Worm (Caenorhabditis elegans) whole organism, L2 larva: ENCODE data around the gene Y48C3A.12.

Experiments
- C34F6.9 ChIP-seq: fragments of 150-350 bp; optimal IDR thresholded peaks from 2 replicates; lab custom pipeline; 2014; ENCODE audit warnings: missing biosample characterization, missing genetic modification characterization
- F13H6.1 ChIP-seq: sonication (generic microtip); optimal IDR thresholded peaks from 2 replicates; lab custom pipeline; 2016; ENCODE audit warnings: missing genetic modification characterization, missing compliant biosample characterization
- R02D3.7 ChIP-seq: fragments of 150-350 bp; optimal IDR thresholded peaks from 2 replicates; lab custom pipeline; 2014; ENCODE audit warnings: missing biosample characterization, missing genetic modification characterization
- Y55F3AM.14 ChIP-seq: fragments of 200-800 bp; sonication (Bioruptor generic); optimal IDR thresholded peaks from 2 replicates; lab custom pipeline; 2018; ENCODE audit warnings: mild to moderate bottlenecking, missing genetic modification characterization, missing compliant biosample characterization
- ZK546.5 ChIP-seq: sonication (generic microtip); optimal IDR thresholded peaks from 2 replicates; lab custom pipeline; 2017; ENCODE audit warnings: missing biosample characterization, missing genetic modification characterization
- alr-1 ChIP-seq: fragments of 150-350 bp; optimal IDR thresholded peaks from 2 replicates; lab custom pipeline; 2014; ENCODE audit warnings: missing biosample characterization, missing genetic modification characterization
- aly-2 ChIP-seq: fragments of 150-350 bp; optimal IDR thresholded peaks from 2 replicates; lab custom pipeline; 2014; ENCODE audit warnings: missing biosample characterization, missing genetic modification characterization
- ama-1 ChIP-seq: fragments of 150-350 bp; optimal IDR thresholded peaks from 2 replicates; lab custom pipeline; 2018; ENCODE audit warnings: inconsistent platforms
- blmp-1 ChIP-seq: sonication (generic microtip); optimal IDR thresholded peaks from 2 replicates; lab custom pipeline; 2017; ENCODE audit warnings: missing genetic modification characterization, mild to moderate bottlenecking, missing compliant biosample characterization, antibody characterized with exemption, moderate library complexity; ENCODE audit not compliant: insufficient read depth
- ceh-16 ChIP-seq: fragments of 150-350 bp; optimal IDR thresholded peaks from 2 replicates; lab custom pipeline; 2014; ENCODE audit warnings: missing biosample characterization, missing genetic modification characterization
- ceh-82 ChIP-seq: fragments of 150-350 bp; optimal IDR thresholded peaks from 2 replicates; lab custom pipeline; 2014; ENCODE audit warnings: missing biosample characterization, missing genetic modification characterization
- crh-2 ChIP-seq: sonication (generic microtip); optimal IDR thresholded peaks from 2 replicates; lab custom pipeline; 2017; ENCODE audit warnings: missing biosample characterization, missing genetic modification characterization
- dmd-4 ChIP-seq: sonication (generic microtip); optimal IDR thresholded peaks from 2 replicates; lab custom pipeline; 2017; ENCODE audit warnings: missing biosample characterization, missing genetic modification characterization
- egl-27 ChIP-seq: sonication (generic microtip); optimal IDR thresholded peaks from 3 replicates; lab custom pipeline; 2017; ENCODE audit warnings: missing biosample characterization, missing genetic modification reagents, missing genetic modification characterization
- elt-1 ChIP-seq: fragments of 150-350 bp; optimal IDR thresholded peaks from 2 replicates; lab custom pipeline; 2014; ENCODE audit warnings: missing biosample characterization, missing genetic modification characterization
- elt-3 ChIP-seq: sonication (generic microtip); optimal IDR thresholded peaks from 2 replicates; lab custom pipeline; 2017; ENCODE audit warnings: missing biosample characterization, missing genetic modification characterization
- fos-1 ChIP-seq: fragments of 150-350 bp; optimal IDR thresholded peaks from 2 replicates; lab custom pipeline; 2014; ENCODE audit warnings: missing biosample characterization, missing genetic modification characterization
- gmeb-1 ChIP-seq: fragments of 150-350 bp; optimal IDR thresholded peaks from 2 replicates; lab custom pipeline; 2014; ENCODE audit warnings: missing biosample characterization, missing genetic modification characterization
- lin-11 ChIP-seq: fragments of 150-350 bp; sonication (generic microtip); optimal IDR thresholded peaks from 2 replicates; lab custom pipeline; 2014; ENCODE audit warnings: missing biosample characterization, missing genetic modification characterization, inconsistent platforms, mixed read lengths
- lin-13 ChIP-seq: fragments of 150-350 bp; optimal IDR thresholded peaks from 2 replicates; lab custom pipeline; 2014; ENCODE audit warnings: missing biosample characterization, missing genetic modification reagents, missing genetic modification characterization
- lin-39 ChIP-seq: fragments of 150-350 bp; optimal IDR thresholded peaks from 2 replicates; lab custom pipeline; 2014; ENCODE audit warnings: missing biosample characterization, missing genetic modification reagents, missing genetic modification characterization
- lsy-2 ChIP-seq, 2 experiments: fragments of 150-350 bp in 1 of 2; sonication (generic microtip) in 1 of 2; optimal IDR thresholded peaks; 2 replicates each; lab custom pipeline; 2014 to 2017; ENCODE audit warnings: missing biosample characterization in 2 of 2, missing genetic modification characterization in 2 of 2
- mab-5 ChIP-seq: fragments of 150-350 bp; optimal IDR thresholded peaks from 2 replicates; lab custom pipeline; 2014; ENCODE audit warnings: missing biosample characterization, missing genetic modification characterization
- mbf-1 ChIP-seq: sonication (generic microtip); optimal IDR thresholded peaks from 2 replicates; lab custom pipeline; 2017; ENCODE audit warnings: missing biosample characterization, missing genetic modification characterization
- mdl-1 ChIP-seq, 2 experiments: fragments of 150-350 bp in 1 of 2; sonication (generic microtip) in 1 of 2; optimal IDR thresholded peaks; 2 replicates each; lab custom pipeline; 2017; ENCODE audit warnings: missing biosample characterization in 2 of 2, missing genetic modification characterization in 2 of 2
- nhr-10 ChIP-seq: sonication (generic microtip); optimal IDR thresholded peaks from 2 replicates; lab custom pipeline; 2017; ENCODE audit warnings: missing biosample characterization, missing genetic modification characterization
- nhr-11 ChIP-seq: fragments of 150-350 bp; optimal IDR thresholded peaks from 2 replicates; lab custom pipeline; 2014; ENCODE audit warnings: missing biosample characterization, missing genetic modification characterization
- nhr-12 ChIP-seq: fragments of 150-350 bp; optimal IDR thresholded peaks from 2 replicates; lab custom pipeline; 2014; ENCODE audit warnings: missing biosample characterization, missing genetic modification characterization
- nhr-129 ChIP-seq: fragments of 150-350 bp; optimal IDR thresholded peaks from 2 replicates; lab custom pipeline; 2014; ENCODE audit warnings: missing biosample characterization, missing genetic modification characterization
- nhr-21 ChIP-seq: fragments of 150-350 bp; optimal IDR thresholded peaks from 2 replicates; lab custom pipeline; 2014; ENCODE audit warnings: missing biosample characterization, missing genetic modification characterization
- nhr-23 ChIP-seq: fragments of 150-350 bp; optimal IDR thresholded peaks from 2 replicates; lab custom pipeline; 2014; ENCODE audit warnings: missing biosample characterization, missing genetic modification reagents, missing genetic modification characterization
- nhr-237 ChIP-seq: fragments of 150-350 bp; optimal IDR thresholded peaks from 2 replicates; lab custom pipeline; 2014; ENCODE audit warnings: missing biosample characterization, missing genetic modification characterization
- nhr-25 ChIP-seq: fragments of 150-350 bp; sonication (generic microtip); optimal IDR thresholded peaks from 3 replicates; lab custom pipeline; 2014; ENCODE audit warnings: missing biosample characterization, missing genetic modification characterization
- nhr-6 ChIP-seq: fragments of 150-350 bp; optimal IDR thresholded peaks from 2 replicates; lab custom pipeline; 2014; ENCODE audit warnings: missing biosample characterization, missing genetic modification characterization
- nhr-77 ChIP-seq: fragments of 150-350 bp; optimal IDR thresholded peaks from 2 replicates; lab custom pipeline; 2014; ENCODE audit warnings: missing biosample characterization, missing genetic modification characterization
- peb-1 ChIP-seq: fragments of 150-350 bp; optimal IDR thresholded peaks from 2 replicates; lab custom pipeline; 2014; ENCODE audit warnings: missing biosample characterization, missing genetic modification characterization
- sem-4 ChIP-seq: fragments of 150-350 bp; optimal IDR thresholded peaks from 2 replicates; lab custom pipeline; 2014; ENCODE audit warnings: missing biosample characterization, missing genetic modification reagents, missing genetic modification characterization
- skn-1 ChIP-seq: sonication (generic microtip); optimal IDR thresholded peaks from 2 replicates; lab custom pipeline; 2017; ENCODE audit warnings: missing biosample characterization, missing genetic modification characterization
- sma-3 ChIP-seq: sonication (generic microtip); optimal IDR thresholded peaks from 2 replicates; lab custom pipeline; 2016; ENCODE audit warnings: missing genetic modification reagents, missing genetic modification characterization, missing compliant biosample characterization
- sma-9 ChIP-seq, 2 experiments: fragments of 150-350 bp in 1 of 2; sonication (generic microtip) in 1 of 2; optimal IDR thresholded peaks; 2 replicates each; lab custom pipeline; 2014 to 2016; ENCODE audit warnings: missing genetic modification characterization in 2 of 2, mild to moderate bottlenecking in 1 of 2, missing biosample characterization in 1 of 2, missing compliant biosample characterization in 1 of 2, missing genetic modification reagents in 1 of 2, moderate library complexity in 1 of 2
- snpc-4 ChIP-seq: fragments of 150-350 bp; optimal IDR thresholded peaks from 2 replicates; lab custom pipeline; 2014; ENCODE audit warnings: missing biosample characterization, missing genetic modification characterization
- unc-39 ChIP-seq: fragments of 150-350 bp; optimal IDR thresholded peaks from 2 replicates; lab custom pipeline; 2014; ENCODE audit warnings: missing biosample characterization, missing genetic modification characterization
- unc-55 ChIP-seq: fragments of 150-350 bp; sonication (generic microtip); optimal IDR thresholded peaks from 3 replicates; lab custom pipeline; 2014; ENCODE audit warnings: missing biosample characterization, missing genetic modification reagents, missing genetic modification characterization
- unc-62 ChIP-seq: fragments of 150-350 bp; optimal IDR thresholded peaks from 2 replicates; lab custom pipeline; 2014; ENCODE audit warnings: missing biosample characterization, missing genetic modification reagents, missing genetic modification characterization
- zag-1 ChIP-seq: fragments of 150-350 bp; optimal IDR thresholded peaks from 2 replicates; lab custom pipeline; 2014; ENCODE audit warnings: missing biosample characterization, missing genetic modification characterization
- ztf-1 ChIP-seq: fragments of 200-800 bp; sonication (Bioruptor generic); conservative IDR thresholded peaks from 2 replicates; pipeline ENCODE4 v1.3.6; 2022; ENCODE audit warnings: missing genetic modification characterization, missing compliant biosample characterization
- ztf-11 ChIP-seq: sonication (generic microtip); optimal IDR thresholded peaks from 2 replicates; lab custom pipeline; 2017; ENCODE audit warnings: missing biosample characterization, missing genetic modification characterization
- ztf-4 ChIP-seq: fragments of 150-350 bp; optimal IDR thresholded peaks from 2 replicates; lab custom pipeline; 2014; ENCODE audit warnings: missing biosample characterization, missing genetic modification characterization

Y48C3A.12 gene

ce11 chrII:13367784-13368183 lies 8.4 kb upstream of the Y48C3A.12 start:
- TF ChIP-seq F13H6.1 (tag; lab: Kevin White, UChicago) (no peak), unc-62 (no peak), snpc-4 (tag; lab: Kevin White, UChicago) (no peak)
- TF ChIP-seq, all 48 proteins: peak for 0

ce11 chrII:13369231-13369630 lies 7.0 kb upstream of the Y48C3A.12 start, which contains the start of gene Y48C3A.20:
Gene Y48C3A.20 (plus strand): TSS chrII:13369607.
- TF ChIP-seq nhr-23 (tag; lab: Kevin White, UChicago): no peak
- no peak for TF ChIP-seq lin-11
- TF ChIP-seq ztf-4 (tag; lab: Kevin White, UChicago): no peak
- no peak for TF ChIP-seq ama-1
- no peak for TF ChIP-seq mbf-1
- no peak for TF ChIP-seq elt-1 (tag; lab: Kevin White, UChicago)
- peak; percentile 42 for TF ChIP-seq blmp-1 (tag; lab: Kevin White, UChicago)
- no peak for TF ChIP-seq egl-27 (tag; lab: Kevin White, UChicago)
- TF ChIP-seq skn-1 (tag; lab: Kevin White, UChicago): no peak
- TF ChIP-seq unc-62: no peak
- TF ChIP-seq ZK546.5 (tag; lab: Kevin White, UChicago): no peak
- TF ChIP-seq sma-9 (GFP tag; optimal IDR thresholded peaks at IDR 0.05; lab: Kevin White, UChicago): no peak
- no peak for TF ChIP-seq sma-9 (tag; optimal IDR thresholded peaks at IDR 0.05; lab: Kevin White, UChicago)
- TF ChIP-seq sem-4: no peak
- TF ChIP-seq nhr-10 (tag; lab: Kevin White, UChicago): no peak
- no peak for TF ChIP-seq ztf-11 (tag; lab: Kevin White, UChicago)
- no peak for TF ChIP-seq unc-39 (tag; lab: Kevin White, UChicago)
- TF ChIP-seq lin-13 (GFP tag; lab: Kevin White, UChicago): peak; percentile 69
- TF ChIP-seq nhr-12: no peak
- TF ChIP-seq gmeb-1 (tag; lab: Kevin White, UChicago): peak; percentile 81
- TF ChIP-seq alr-1 (tag; lab: Kevin White, UChicago): peak; percentile 14
- TF ChIP-seq F13H6.1 (tag; lab: Kevin White, UChicago): peak; percentile 77
- peak; percentile 88 for TF ChIP-seq C34F6.9
- TF ChIP-seq elt-3 (tag; lab: Kevin White, UChicago): no peak
- peak; percentile 70 for TF ChIP-seq nhr-6
- TF ChIP-seq ceh-82: no peak
- TF ChIP-seq crh-2 (tag; lab: Kevin White, UChicago): peak; percentile 76
- no peak for TF ChIP-seq zag-1 (tag; lab: Kevin White, UChicago)
- TF ChIP-seq ztf-1 (GFP tag; lab: Robert Waterston, UW): no peak
- no peak for TF ChIP-seq nhr-11 (tag; lab: Kevin White, UChicago)
- peak; percentile 73 for TF ChIP-seq snpc-4 (tag; lab: Kevin White, UChicago)
- TF ChIP-seq mdl-1 (tag; optimal IDR thresholded peaks at IDR 0.05; lab: Kevin White, UChicago): no peak
- no peak for TF ChIP-seq lin-39 (tag; lab: Kevin White, UChicago)
- no peak for TF ChIP-seq dmd-4 (tag; lab: Kevin White, UChicago)
- TF ChIP-seq nhr-237 (tag; lab: Kevin White, UChicago): no peak
- no peak for TF ChIP-seq ceh-16
- no peak for TF ChIP-seq fos-1 (tag; lab: Kevin White, UChicago)
- TF ChIP-seq nhr-129 (tag; lab: Kevin White, UChicago): peak; percentile 68
- TF ChIP-seq lsy-2 (tag; optimal IDR thresholded peaks at IDR 0.05; lab: Kevin White, UChicago): peak; percentile 73 to 87
- peak; percentile 50 for TF ChIP-seq nhr-25
- no peak for TF ChIP-seq sma-3 (GFP tag; lab: Kevin White, UChicago)
- TF ChIP-seq aly-2 (tag; lab: Kevin White, UChicago): no peak
- TF ChIP-seq peb-1 (tag; lab: Kevin White, UChicago): no peak
- no peak for TF ChIP-seq nhr-77 (tag; lab: Kevin White, UChicago)
- peak; percentile 25 for TF ChIP-seq R02D3.7
- peak; percentile 93 for TF ChIP-seq unc-55 (GFP tag; lab: Kevin White, UChicago)
- no peak for TF ChIP-seq Y55F3AM.14
- peak; percentile 44 for TF ChIP-seq nhr-21 (tag; lab: Kevin White, UChicago)
- TF ChIP-seq mab-5 (tag; lab: Kevin White, UChicago): peak; percentile 77
